Worm (Caenorhabditis elegans) whole organism, L1 larva: ENCODE results near the gene F21E9.2.
A peak's percentile ranks its signal among the peaks of the same experiment; 100 is the strongest.

ENCODE experiments used
- efl-3 ChIP-seq: fragments of 200-800 bp; sonication (Bioruptor generic); optimal IDR thresholded peaks from 2 replicates; lab custom pipeline; 2018; ENCODE audit warnings: mild to moderate bottlenecking, missing genetic modification characterization, missing compliant biosample characterization
- nhr-12 ChIP-seq: sonication (generic microtip); optimal IDR thresholded peaks from 2 replicates; lab custom pipeline; 2017; ENCODE audit warnings: missing biosample characterization, missing genetic modification characterization
- nhr-28 ChIP-seq: fragments of 150-350 bp; optimal IDR thresholded peaks from 2 replicates; lab custom pipeline; 2014; ENCODE audit warnings: missing biosample characterization, missing genetic modification characterization
- nhr-77 ChIP-seq: fragments of 150-350 bp; optimal IDR thresholded peaks from 2 replicates; lab custom pipeline; 2014; ENCODE audit warnings: missing biosample characterization, missing genetic modification characterization
- pqm-1 ChIP-seq: sonication (generic microtip); optimal IDR thresholded peaks from 3 replicates; lab custom pipeline; 2017; ENCODE audit warnings: missing biosample characterization, missing genetic modification characterization
- snu-23 ChIP-seq: sonication (generic microtip); optimal IDR thresholded peaks from 2 replicates; lab custom pipeline; 2016; ENCODE audit warnings: missing genetic modification characterization, missing compliant biosample characterization
- unc-86 ChIP-seq: sonication (generic microtip); optimal IDR thresholded peaks from 2 replicates; lab custom pipeline; 2016; ENCODE audit warnings: missing genetic modification characterization, missing compliant biosample characterization

DNA sequence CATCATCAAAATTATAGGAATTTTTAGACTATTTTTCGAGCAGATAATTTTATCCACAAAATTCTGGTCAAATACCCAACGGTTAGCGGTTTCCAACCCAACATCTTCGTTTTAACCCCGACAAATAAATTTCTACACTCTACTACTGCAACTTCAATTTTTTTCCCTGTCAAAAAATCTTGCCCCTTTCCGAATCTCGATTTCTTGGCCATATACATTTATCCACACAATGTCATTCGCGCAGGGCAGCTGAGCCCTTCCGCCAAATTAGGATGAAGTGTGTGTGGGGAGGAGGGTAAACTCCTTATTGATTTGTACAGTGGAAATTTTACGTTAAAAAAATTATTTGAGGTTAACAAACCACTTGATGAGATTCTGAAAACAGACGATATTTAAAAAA, 15.1 kb upstream of the F21E9.2 start:
- peak; percentile 89 for TF ChIP-seq unc-86 (tag; lab: Kevin White, UChicago)
- peak; percentile 99 for TF ChIP-seq snu-23 (GFP tag; lab: Kevin White, UChicago)
- TF ChIP-seq nhr-77, result peak; percentile 97
- peak; percentile 82 for TF ChIP-seq efl-3
- TF ChIP-seq nhr-28, result no peak
- peak; percentile 45 for TF ChIP-seq pqm-1
- TF ChIP-seq nhr-12 (tag; lab: Kevin White, UChicago), result peak; percentile 57
